Worm (Caenorhabditis elegans) whole organism, early embryonic: Measurements from ENCODE around the gene C25H3.14.

Experiments
- flt-1 ChIP-seq: fragments of 200-800 bp; sonication (Bioruptor generic); IDR thresholded peaks from 2 replicates; pipeline ENCODE4 v1.3.6; 2022; ENCODE audit warnings: missing genetic modification characterization, missing compliant biosample characterization
- scrt-1 ChIP-seq: fragments of 200-800 bp; sonication (Bioruptor generic); IDR thresholded peaks from 2 replicates; pipeline ENCODE4 v1.3.6; 2022; ENCODE audit warnings: missing genetic modification characterization, missing compliant biosample characterization

DNA sequence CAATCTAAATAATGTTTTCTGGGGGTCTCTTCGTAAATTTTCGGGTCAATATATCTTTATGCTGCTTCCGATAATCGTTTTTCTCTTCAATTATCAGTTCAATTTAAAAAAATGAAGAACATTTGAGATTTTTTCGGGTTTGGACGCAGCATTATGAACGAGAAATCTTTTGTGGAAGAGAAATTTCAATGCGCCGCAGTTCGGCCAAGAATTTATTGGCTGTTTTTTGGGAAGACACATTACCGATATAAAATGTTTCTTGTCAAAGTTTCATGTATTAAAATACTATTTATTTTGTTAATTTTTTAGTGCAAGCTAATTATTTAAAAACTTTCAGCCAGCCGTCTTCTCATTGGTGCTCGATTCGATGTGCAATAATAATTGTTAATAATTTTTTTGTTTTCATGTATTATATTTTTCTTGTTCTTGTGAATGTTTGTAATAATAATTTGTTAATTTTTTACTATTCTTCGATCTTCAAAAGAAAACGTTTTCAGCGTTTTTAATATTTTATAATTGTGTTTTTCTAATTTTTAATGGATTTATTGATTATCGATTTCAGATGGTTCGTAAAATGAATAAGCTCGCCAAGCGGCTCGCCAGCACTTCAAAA, 21.0 kb downstream of the C25H3.14 start, which contains the start of the genes C18A3.10 and C18A3.3:
- no peak for TF ChIP-seq scrt-1
- TF ChIP-seq flt-1 (GFP tag; lab: Robert Waterston, UW): no peak
